Worm (Caenorhabditis elegans): ENCODE measurements around the gene Y54E2A.4.

Gene Y54E2A.4

ce11 chrII:14794935-14795454 is 40.6 kb downstream of the Y54E2A.4 start, which contains the start of gene eif-3.B (continued):
- TF ChIP-seq sptf-2 (GFP tag; optimal IDR thresholded peaks at IDR 0.05): no peak
- TF ChIP-seq madf-10 (tag; optimal IDR thresholded peaks at IDR 0.05): peak; percentile 77
- no peak for TF ChIP-seq F57C9.4 (tag; optimal IDR thresholded peaks at IDR 0.05)
- no peak for TF ChIP-seq lsy-27 (tag; optimal IDR thresholded peaks at IDR 0.05; ENCODE audit: borderline replicate concordance, insufficient read depth)
- 0 out of 2 replicates have a peak, but pooled peaks have one; percentile 61 for TF ChIP-seq K11D2.4 (GFP tag; IDR thresholded peaks at IDR 0.05)
- peak; percentile 95 for TF ChIP-seq lin-54 (GFP tag; optimal IDR thresholded peaks at IDR 0.05)
- TF ChIP-seq efl-1 (GFP tag; optimal IDR thresholded peaks at IDR 0.05): peak; percentile 81
- 0 out of 2 replicates have a peak, but pooled peaks have one; percentile 52 for TF ChIP-seq hsf-1 (GFP tag; IDR thresholded peaks at IDR 0.05)
- no peak for TF ChIP-seq T26A5.8 (tag; optimal IDR thresholded peaks at IDR 0.05)
- TF ChIP-seq lir-1 (GFP tag; conservative IDR thresholded peaks at IDR 0.05): peak; percentile 75
- peak; percentile 73 for TF ChIP-seq ceh-100 (GFP tag; IDR thresholded peaks at IDR 0.05)
- peak; percentile 70; the same call in 1 of the 2 replicates for TF ChIP-seq nfyb-1 (GFP tag; IDR thresholded peaks at IDR 0.05)
- peak; percentile 86 for TF ChIP-seq mcd-1 (GFP tag; IDR thresholded peaks at IDR 0.05)
- 0 out of 2 replicates have a peak, but pooled peaks have one; percentile 38 for TF ChIP-seq egl-18 (GFP tag; IDR thresholded peaks at IDR 0.05)
- peak; percentile 83 for TF ChIP-seq snpc-3.4 (tag; optimal IDR thresholded peaks at IDR 0.05)
- TF ChIP-seq xnd-1 (tag; optimal IDR thresholded peaks at IDR 0.05): peak; percentile 37
- TF ChIP-seq attf-5 (GFP tag; optimal IDR thresholded peaks at IDR 0.05): peak; percentile 95
- TF ChIP-seq B0336.3 (GFP tag; IDR thresholded peaks at IDR 0.05): peak; percentile 46; the same call in 1 of the 2 replicates
- TF ChIP-seq egrh-3 (GFP tag; IDR thresholded peaks at IDR 0.05): no peak
- no peak for TF ChIP-seq nhr-179 (tag; optimal IDR thresholded peaks at IDR 0.05)
- TF ChIP-seq tbp1 (GFP tag; optimal IDR thresholded peaks at IDR 0.05): peak; percentile 50
- TF ChIP-seq unc-130 (GFP tag; optimal IDR thresholded peaks at IDR 0.05): peak; percentile 62
- TF ChIP-seq cebp-1 (GFP tag; IDR thresholded peaks at IDR 0.05): 0 out of 2 replicates have a peak, but pooled peaks have one; percentile 44
- peak; percentile 82 for TF ChIP-seq cebp-1 (tag; optimal IDR thresholded peaks at IDR 0.05)
- 0 out of 2 replicates have a peak, but pooled peaks have one; percentile 21 for TF ChIP-seq hmg-20 (GFP tag; IDR thresholded peaks at IDR 0.05)
- TF ChIP-seq F57A8.1 (GFP tag; optimal IDR thresholded peaks at IDR 0.05): no peak
- TF ChIP-seq madf-6 (GFP tag; IDR thresholded peaks at IDR 0.05): peak; percentile 79
- TF ChIP-seq ceh-91 (GFP tag; IDR thresholded peaks at IDR 0.05): peak; percentile 39; the same call in 1 of the 2 replicates
- peak; percentile 44 for TF ChIP-seq ztf-18 (tag; optimal IDR thresholded peaks at IDR 0.05)
- 0 out of 2 replicates have a peak, but pooled peaks have one; percentile 40 for TF ChIP-seq ztf-28 (GFP tag; IDR thresholded peaks at IDR 0.05)
- no peak for TF ChIP-seq hlh-26 (GFP tag; conservative IDR thresholded peaks at IDR 0.05)
- no peak for TF ChIP-seq Y56A3A.18 (GFP tag; IDR thresholded peaks at IDR 0.05)
- TF ChIP-seq dpl-1 (GFP tag; optimal IDR thresholded peaks at IDR 0.05): peak; percentile 71
- TF ChIP-seq gei-17 (GFP tag; optimal IDR thresholded peaks at IDR 0.05): peak; percentile 15
- TF ChIP-seq dox-1 (GFP tag; IDR thresholded peaks at IDR 0.05): peak; percentile 80
- no peak for TF ChIP-seq ztf-26 (tag; optimal IDR thresholded peaks at IDR 0.05)
- peak; percentile 79 for TF ChIP-seq K12H6.12 (tag; optimal IDR thresholded peaks at IDR 0.05)
- TF ChIP-seq ztf-25 (GFP tag; IDR thresholded peaks at IDR 0.05): 0 out of 2 replicates have a peak, but pooled peaks have one; percentile 5
- TF ChIP-seq nhr-120 (GFP tag; IDR thresholded peaks at IDR 0.05): no peak
- peak; percentile 64; the same call in 1 of the 2 replicates for TF ChIP-seq madf-3 (GFP tag; IDR thresholded peaks at IDR 0.05)
- TF ChIP-seq atf-7 (tag; optimal IDR thresholded peaks at IDR 0.05): no peak
- peak in 2 of 3 experiments; percentile 17 to 91 for TF ChIP-seq lin-35 (GFP tag; optimal IDR thresholded peaks at IDR 0.05)
- TF ChIP-seq bed-2 (GFP tag; IDR thresholded peaks at IDR 0.05): 0 out of 2 replicates have a peak, but pooled peaks have one; percentile 29
- TF ChIP-seq Y67H2A.10 (GFP tag; conservative IDR thresholded peaks at IDR 0.05): 0 out of 2 replicates have a peak, but pooled peaks have one; percentile 30
- no peak for TF ChIP-seq mes-4 (tag; optimal IDR thresholded peaks at IDR 0.05)
- TF ChIP-seq F33H1.4 (GFP tag; IDR thresholded peaks at IDR 0.05): peak; percentile 65
- TF ChIP-seq lsl-1 (GFP tag; optimal IDR thresholded peaks at IDR 0.05): peak; percentile 54
- no peak for TF ChIP-seq ztf-3 (GFP tag; optimal IDR thresholded peaks at IDR 0.05)
